Worm (Caenorhabditis elegans): ENCODE results near the gene C55C3.1.

DNA sequence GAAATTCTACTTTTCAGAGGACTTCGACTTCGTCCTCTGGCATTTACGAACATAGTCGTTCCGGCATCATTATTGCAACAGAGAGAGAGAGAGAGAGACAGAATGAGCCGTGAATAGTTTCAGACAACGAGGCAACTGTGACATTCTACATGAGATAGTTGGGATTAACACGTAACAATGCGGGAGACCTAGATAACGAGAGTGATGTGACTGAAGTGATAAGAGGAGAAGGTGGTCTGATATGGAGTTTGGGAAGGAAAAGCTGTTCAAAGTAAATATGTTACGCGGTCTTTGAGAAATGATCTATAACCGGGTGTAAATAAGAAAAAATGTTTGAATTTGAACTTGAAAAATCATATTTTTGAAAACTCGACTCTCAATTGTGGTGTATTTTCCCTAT, 49.4 kb upstream of the C55C3.1 start:
- TF ChIP-seq nhr-77 (tag; optimal IDR thresholded peaks at IDR 0.05) (peak; percentile 26), lin-39 (tag; optimal IDR thresholded peaks at IDR 0.05) (no peak), skn-1 (tag; optimal IDR thresholded peaks at IDR 0.05) (no peak), mdl-1 (tag; optimal IDR thresholded peaks at IDR 0.05) (no peak), fos-1 (tag; optimal IDR thresholded peaks at IDR 0.05) (no peak), lin-1 (GFP tag; IDR thresholded peaks at IDR 0.05) (peak; percentile 82), aha-1 (tag) (peak; percentile 32), pha-4 (GFP tag; IDR thresholded peaks at IDR 0.05) (no peak), pha-4 (tag; optimal IDR thresholded peaks at IDR 0.05) (no peak), unc-62 (GFP tag; optimal IDR thresholded peaks at IDR 0.05 in 1 of 2) (peak in 1 of 2 experiments; percentile 53), unc-62 (tag; optimal IDR thresholded peaks at IDR 0.05) (no peak), nhr-6 (tag; optimal IDR thresholded peaks at IDR 0.05) (no peak), lin-13 (GFP tag; optimal IDR thresholded peaks at IDR 0.05) (no peak)
